Worm (Caenorhabditis elegans) whole organism, late embryonic: Measurements from ENCODE around the gene fbxa-171.

Source experiments
- ceh-24 ChIP-seq: sonication (generic microtip); optimal IDR thresholded peaks from 2 replicates; lab custom pipeline; 2016; ENCODE audit warnings: mild to moderate bottlenecking, missing genetic modification characterization, missing compliant biosample characterization
- ceh-45 ChIP-seq: fragments of 200-800 bp; sonication (Bioruptor generic); IDR thresholded peaks from 2 replicates; pipeline ENCODE4 v1.3.6; 2022; ENCODE audit warnings: missing genetic modification reagents, missing genetic modification characterization, missing compliant biosample characterization
- madf-2 ChIP-seq: sonication (generic microtip); optimal IDR thresholded peaks from 2 replicates; lab custom pipeline; 2017; ENCODE audit warnings: missing genetic modification characterization, missing compliant biosample characterization
- pqm-1 ChIP-seq: sonication (generic microtip); optimal IDR thresholded peaks from 2 replicates; lab custom pipeline; 2016; ENCODE audit warnings: missing genetic modification characterization, missing compliant biosample characterization

DNA sequence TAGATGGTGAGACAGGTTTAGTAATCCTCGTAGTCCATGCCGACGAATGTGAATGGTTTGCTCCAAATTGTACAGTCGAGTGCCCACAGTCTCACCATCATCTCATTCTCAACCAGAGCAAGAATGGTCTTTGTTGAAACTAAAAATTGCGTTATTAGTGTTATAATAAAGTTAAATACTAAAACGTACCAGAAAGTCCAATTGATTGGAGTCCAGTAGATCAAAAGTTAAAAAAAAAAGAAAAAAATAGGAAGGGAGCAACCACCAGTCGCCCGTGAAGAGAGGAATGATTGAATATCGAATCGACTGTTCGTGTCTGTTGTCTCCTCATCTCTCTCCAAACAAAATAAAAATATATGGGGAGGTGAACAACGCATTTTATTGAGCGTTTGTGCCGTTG is 35.3 kb downstream of the fbxa-171 start, which contains the start of gene C18D4.12:
- TF ChIP-seq ceh-24 (tag; lab: Kevin White, UChicago): no peak
- no peak for TF ChIP-seq pqm-1 (tag; lab: Kevin White, UChicago)
- no peak for TF ChIP-seq madf-2 (tag; lab: Kevin White, UChicago)
- TF ChIP-seq ceh-45 (GFP tag; lab: Robert Waterston, UW): no peak
